Worm (Caenorhabditis elegans): ENCODE measurements around the gene F36F12.7.

DNA sequence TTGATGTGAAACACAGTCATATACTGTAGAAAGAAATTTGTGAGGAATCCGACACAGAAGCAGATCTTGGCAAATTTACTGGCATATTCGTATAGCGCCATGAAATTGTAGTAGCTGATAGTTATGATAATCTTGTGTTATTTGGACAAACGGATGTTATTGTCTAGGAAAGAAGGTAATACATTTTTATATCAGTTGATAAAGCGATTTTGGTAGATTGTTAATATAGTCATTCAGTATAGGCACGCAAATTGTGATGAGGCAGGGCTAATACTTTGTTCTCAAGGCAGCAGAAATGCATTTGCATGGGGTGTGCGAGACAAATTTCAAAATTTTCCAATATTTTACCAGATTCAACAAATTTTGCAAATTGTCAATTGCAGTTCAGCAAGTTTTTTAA is 46.9 kb downstream of the F36F12.7 start, which contains the start of gene str-52:
- no peak for TF ChIP-seq egl-27 (tag; optimal IDR thresholded peaks at IDR 0.05)
- TF ChIP-seq mdl-1 (tag; optimal IDR thresholded peaks at IDR 0.05), result no peak
- no peak for TF ChIP-seq lsy-2 (tag; optimal IDR thresholded peaks at IDR 0.05)
- TF ChIP-seq aly-2 (tag; optimal IDR thresholded peaks at IDR 0.05), result no peak
- TF ChIP-seq fos-1 (tag; optimal IDR thresholded peaks at IDR 0.05), result no peak
- no peak for TF ChIP-seq zag-1 (tag; optimal IDR thresholded peaks at IDR 0.05)
- no peak for TF ChIP-seq ceh-82 (tag; optimal IDR thresholded peaks at IDR 0.05)
- no peak for TF ChIP-seq ama-1 (optimal IDR thresholded peaks at IDR 0.05)

Data from whole organism, L2 larva.